Worm (Caenorhabditis elegans): ENCODE results near the gene C04H5.1.

Gene C04H5.1

ce11 chrII:14574790-14575189, 40.7 kb downstream of the C04H5.1 start:
- no peak for TF ChIP-seq unc-62 (GFP tag; optimal IDR thresholded peaks at IDR 0.05)

DNA sequence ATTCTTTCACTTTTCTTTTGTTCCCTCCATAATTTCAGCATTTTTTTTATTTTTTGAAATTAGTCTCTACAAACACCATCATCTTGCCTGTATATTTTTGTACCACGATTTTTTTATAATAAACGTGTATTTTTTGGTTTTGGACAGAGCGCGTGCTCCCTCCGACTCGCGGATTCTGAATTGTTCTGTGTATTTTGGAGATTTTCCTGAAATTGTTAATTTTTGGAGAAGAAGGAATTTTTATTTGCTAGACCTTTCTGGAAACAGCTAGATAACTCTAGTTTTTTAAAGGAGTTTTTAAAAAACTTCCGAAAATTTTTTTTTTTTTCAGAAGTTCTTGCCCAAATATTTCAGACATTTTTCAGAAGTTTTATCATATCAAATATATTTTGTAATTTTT, 42.3 kb downstream of the C04H5.1 start, which contains the start of gene C01G12.13:
Gene C01G12.13, plus strand, starts transcription at position 301 of the 400 bp plus-strand sequence.
- TF ChIP-seq unc-62 (GFP tag; optimal IDR thresholded peaks at IDR 0.05): no peak

DNA sequence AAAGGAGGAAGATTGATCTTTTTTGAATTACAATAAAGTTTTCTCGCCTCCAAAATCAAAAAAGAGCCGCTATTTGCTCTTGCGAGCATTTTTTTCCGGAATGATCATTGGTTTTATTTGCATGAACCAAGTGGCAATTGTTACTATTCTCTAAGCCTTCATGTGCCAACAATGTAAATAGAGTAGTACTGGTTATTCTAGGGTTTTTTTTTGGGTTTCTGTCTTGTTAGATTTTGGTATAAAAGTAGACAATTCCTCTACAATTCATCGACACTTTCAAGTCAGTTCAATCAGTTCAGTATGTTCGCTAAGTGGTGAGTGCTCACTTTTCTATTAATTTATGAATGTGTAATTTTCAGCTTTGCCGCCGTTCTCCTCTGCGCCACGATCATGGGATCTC, 43.9 kb downstream of the C04H5.1 start, which contains the start of gene nspb-7:
Gene nspb-7, plus strand, starts transcription at position 301 of the 400 bp plus-strand sequence.
- TF ChIP-seq unc-62 (GFP tag; optimal IDR thresholded peaks at IDR 0.05): no peak

- no peak for TF ChIP-seq unc-62 (GFP tag; optimal IDR thresholded peaks at IDR 0.05)
Measured at ce11 chrII:14578716-14579115, 44.6 kb downstream of the C04H5.1 start, which contains the start of gene C01G12.9. Gene C01G12.9 (plus strand): TSS chrII:14579016.

DNA sequence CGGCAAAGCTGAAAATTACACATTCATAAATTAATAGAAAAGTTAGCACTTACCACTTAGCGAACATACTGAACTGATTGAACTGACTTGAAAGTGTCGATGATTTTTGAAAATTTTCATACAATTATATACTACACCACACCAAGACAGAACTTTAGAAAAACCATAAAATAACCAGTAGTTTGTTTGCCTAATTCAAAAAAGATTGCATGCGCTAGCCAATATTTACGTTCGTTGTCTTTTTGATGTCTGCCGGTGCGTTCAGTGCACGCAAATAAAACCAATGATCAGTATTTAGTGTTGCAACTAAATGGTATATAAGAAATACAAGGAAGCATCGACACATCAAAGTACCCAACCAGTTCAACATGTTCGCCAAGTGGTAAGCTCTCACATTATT, 46.4 kb downstream of the C04H5.1 start, which contains the start of the genes nspb-8 and nspb-9:
Gene nspb-8, minus strand, starts transcription at position 101 of the 400 bp plus-strand sequence.
Gene nspb-9, plus strand, starts transcription at position 311 of the 400 bp plus-strand sequence.
- TF ChIP-seq unc-62 (GFP tag; optimal IDR thresholded peaks at IDR 0.05): no peak

ce11 chrII:14582206-14582605, 48.1 kb downstream of the C04H5.1 start, which contains the start of gene C01G12.3:
Gene C01G12.3 (minus strand): TSS chrII:14582306.
- no peak for TF ChIP-seq unc-62 (GFP tag; optimal IDR thresholded peaks at IDR 0.05)
